Worm (Caenorhabditis elegans) whole organism, L2 larva: Measurements from ENCODE around the gene srab-4.

ENCODE experiments used
- C34F6.9 ChIP-seq: fragments of 150-350 bp; optimal IDR thresholded peaks from 2 replicates; lab custom pipeline; 2014; ENCODE audit warnings: missing biosample characterization, missing genetic modification characterization
- aly-2 ChIP-seq: fragments of 150-350 bp; optimal IDR thresholded peaks from 2 replicates; lab custom pipeline; 2014; ENCODE audit warnings: missing biosample characterization, missing genetic modification characterization
- ceh-16 ChIP-seq: fragments of 150-350 bp; optimal IDR thresholded peaks from 2 replicates; lab custom pipeline; 2014; ENCODE audit warnings: missing biosample characterization, missing genetic modification characterization
- ceh-82 ChIP-seq: fragments of 150-350 bp; optimal IDR thresholded peaks from 2 replicates; lab custom pipeline; 2014; ENCODE audit warnings: missing biosample characterization, missing genetic modification characterization
- egl-27 ChIP-seq: sonication (generic microtip); optimal IDR thresholded peaks from 3 replicates; lab custom pipeline; 2017; ENCODE audit warnings: missing biosample characterization, missing genetic modification reagents, missing genetic modification characterization
- elt-3 ChIP-seq: sonication (generic microtip); optimal IDR thresholded peaks from 2 replicates; lab custom pipeline; 2017; ENCODE audit warnings: missing biosample characterization, missing genetic modification characterization
- fos-1 ChIP-seq: fragments of 150-350 bp; optimal IDR thresholded peaks from 2 replicates; lab custom pipeline; 2014; ENCODE audit warnings: missing biosample characterization, missing genetic modification characterization
- lin-13 ChIP-seq: fragments of 150-350 bp; optimal IDR thresholded peaks from 2 replicates; lab custom pipeline; 2014; ENCODE audit warnings: missing biosample characterization, missing genetic modification reagents, missing genetic modification characterization
- lsy-2 ChIP-seq, 2 experiments: fragments of 150-350 bp in 1 of 2; sonication (generic microtip) in 1 of 2; optimal IDR thresholded peaks; 2 replicates each; lab custom pipeline; 2014 to 2017; ENCODE audit warnings: missing biosample characterization in 2 of 2, missing genetic modification characterization in 2 of 2
- mab-5 ChIP-seq: fragments of 150-350 bp; optimal IDR thresholded peaks from 2 replicates; lab custom pipeline; 2014; ENCODE audit warnings: missing biosample characterization, missing genetic modification characterization
- nhr-11 ChIP-seq: fragments of 150-350 bp; optimal IDR thresholded peaks from 2 replicates; lab custom pipeline; 2014; ENCODE audit warnings: missing biosample characterization, missing genetic modification characterization
- nhr-12 ChIP-seq: fragments of 150-350 bp; optimal IDR thresholded peaks from 2 replicates; lab custom pipeline; 2014; ENCODE audit warnings: missing biosample characterization, missing genetic modification characterization
- nhr-21 ChIP-seq: fragments of 150-350 bp; optimal IDR thresholded peaks from 2 replicates; lab custom pipeline; 2014; ENCODE audit warnings: missing biosample characterization, missing genetic modification characterization
- nhr-237 ChIP-seq: fragments of 150-350 bp; optimal IDR thresholded peaks from 2 replicates; lab custom pipeline; 2014; ENCODE audit warnings: missing biosample characterization, missing genetic modification characterization
- nhr-6 ChIP-seq: fragments of 150-350 bp; optimal IDR thresholded peaks from 2 replicates; lab custom pipeline; 2014; ENCODE audit warnings: missing biosample characterization, missing genetic modification characterization
- snpc-4 ChIP-seq: fragments of 150-350 bp; optimal IDR thresholded peaks from 2 replicates; lab custom pipeline; 2014; ENCODE audit warnings: missing biosample characterization, missing genetic modification characterization
- unc-39 ChIP-seq: fragments of 150-350 bp; optimal IDR thresholded peaks from 2 replicates; lab custom pipeline; 2014; ENCODE audit warnings: missing biosample characterization, missing genetic modification characterization
- unc-55 ChIP-seq: fragments of 150-350 bp; sonication (generic microtip); optimal IDR thresholded peaks from 3 replicates; lab custom pipeline; 2014; ENCODE audit warnings: missing biosample characterization, missing genetic modification reagents, missing genetic modification characterization
- zag-1 ChIP-seq: fragments of 150-350 bp; optimal IDR thresholded peaks from 2 replicates; lab custom pipeline; 2014; ENCODE audit warnings: missing biosample characterization, missing genetic modification characterization
- ztf-1 ChIP-seq: fragments of 200-800 bp; sonication (Bioruptor generic); conservative IDR thresholded peaks from 2 replicates; pipeline ENCODE4 v1.3.6; 2022; ENCODE audit warnings: missing genetic modification characterization, missing compliant biosample characterization

The srab-4 gene

ce11 chrV:7053100-7053499 lies 49.1 kb downstream of the srab-4 start, which contains the start of gene txt-17:
txt-17 (minus strand) TSS chrV:7053200.
- no peak for TF ChIP-seq unc-55 (GFP tag; lab: Kevin White, UChicago)
- TF ChIP-seq zag-1 (tag; lab: Kevin White, UChicago) = no peak
- TF ChIP-seq egl-27 (tag; lab: Kevin White, UChicago) = no peak
- TF ChIP-seq ceh-16 (tag; lab: Kevin White, UChicago) = no peak
- no peak for TF ChIP-seq aly-2
- TF ChIP-seq nhr-21 (tag; lab: Kevin White, UChicago) = no peak
- TF ChIP-seq unc-39 (tag; lab: Kevin White, UChicago) = no peak
- TF ChIP-seq ceh-82 (tag; lab: Kevin White, UChicago) = no peak
- TF ChIP-seq nhr-237 (tag; lab: Kevin White, UChicago) = no peak
- TF ChIP-seq snpc-4 = no peak
- TF ChIP-seq elt-3 = no peak
- TF ChIP-seq mab-5 (tag; lab: Kevin White, UChicago) = no peak
- TF ChIP-seq C34F6.9 = no peak
- no peak for TF ChIP-seq nhr-6 (tag; lab: Kevin White, UChicago)
- TF ChIP-seq nhr-11 (tag; lab: Kevin White, UChicago) = no peak
- no peak for TF ChIP-seq lin-13 (GFP tag; lab: Kevin White, UChicago)
- no peak for TF ChIP-seq fos-1 (tag; lab: Kevin White, UChicago)

ce11 chrV:7054598-7054997 lies 50.6 kb downstream of the srab-4 start, which contains the start of gene spig-8:
spig-8 (plus strand) TSS chrV:7054898.
- no peak for TF ChIP-seq ztf-1 (GFP tag; lab: Robert Waterston, UW)
- no peak for TF ChIP-seq nhr-12 (tag; lab: Kevin White, UChicago)
- no peak for TF ChIP-seq lsy-2 (tag; optimal IDR thresholded peaks at IDR 0.05; lab: Kevin White, UChicago)
